Fruit fly (Drosophila melanogaster) whole organism, embryonic: ENCODE results near the gene Cpr92A.
A peak's percentile ranks its signal among the peaks of the same experiment; 100 is the strongest.

Source experiments
- Antp ChIP-seq: fragments of 200-800 bp; sonication (Bioruptor generic); optimal IDR thresholded peaks from 3 replicates; lab custom pipeline; 2016; ENCODE audit warnings: missing biosample characterization, missing genetic modification characterization
- CG10366 ChIP-seq: fragments of 200-800 bp; sonication (Bioruptor generic); IDR thresholded peaks from 2 replicates; pipeline ENCODE4 v1.3.6; 2022; ENCODE audit warnings: missing biosample characterization, missing genetic modification characterization
- CG10565 ChIP-seq: fragments of 200-800 bp; sonication (Bioruptor generic); optimal IDR thresholded peaks from 3 replicates; lab custom pipeline; 2016; ENCODE audit warnings: missing biosample characterization, mild to moderate bottlenecking, missing genetic modification characterization
- CG10979 ChIP-seq: fragments of 200-800 bp; sonication (Bioruptor generic); optimal IDR thresholded peaks from 2 replicates; lab custom pipeline; 2018; ENCODE audit warnings: missing biosample characterization, mild to moderate bottlenecking, missing genetic modification characterization, moderate library complexity
- CG11504 ChIP-seq: fragments of 200-800 bp; sonication (Bioruptor generic); optimal IDR thresholded peaks from 3 replicates; lab custom pipeline; 2019; ENCODE audit warnings: missing biosample characterization, mild to moderate bottlenecking, missing genetic modification characterization, moderate library complexity
- CG14441 ChIP-seq: fragments of 200-800 bp; sonication (Bioruptor generic); IDR thresholded peaks from 2 replicates; pipeline ENCODE4 v1.3.6; 2022; ENCODE audit warnings: missing biosample characterization, missing genetic modification characterization
- CG14710 ChIP-seq: fragments of 200-800 bp; sonication (Bioruptor generic); optimal IDR thresholded peaks from 3 replicates; lab custom pipeline; 2019; ENCODE audit warnings: missing biosample characterization, mild to moderate bottlenecking, missing genetic modification characterization, moderate library complexity
- CG14965 ChIP-seq: fragments of 200-800 bp; sonication (Bioruptor generic); optimal IDR thresholded peaks from 2 replicates; lab custom pipeline; 2016; ENCODE audit warnings: missing biosample characterization, missing genetic modification characterization, borderline replicate concordance
- CG2120 ChIP-seq: fragments of 200-800 bp; sonication (Bioruptor generic); optimal IDR thresholded peaks from 3 replicates; lab custom pipeline; 2016; ENCODE audit warnings: missing biosample characterization, missing genetic modification characterization
- CG30431 ChIP-seq: fragments of 200-800 bp; sonication (Bioruptor generic); optimal IDR thresholded peaks from 2 replicates; lab custom pipeline; 2017; ENCODE audit warnings: missing biosample characterization, missing genetic modification characterization
- CG3065 ChIP-seq: fragments of 200-800 bp; sonication (Bioruptor generic); optimal IDR thresholded peaks from 2 replicates; lab custom pipeline; 2016; ENCODE audit warnings: missing biosample characterization, missing genetic modification characterization
- CG6254 ChIP-seq: fragments of 200-800 bp; sonication (Bioruptor generic); optimal IDR thresholded peaks from 3 replicates; lab custom pipeline; 2017; ENCODE audit warnings: mild to moderate bottlenecking, missing biosample characterization, missing genetic modification reagents, missing genetic modification characterization
- CG6813 ChIP-seq: fragments of 200-800 bp; sonication (Bioruptor generic); optimal IDR thresholded peaks from 2 replicates; lab custom pipeline; 2017; ENCODE audit warnings: missing biosample characterization, missing genetic modification characterization, mild to moderate bottlenecking, moderate library complexity, missing genetic modification reagents
- CG7372 ChIP-seq: fragments of 200-800 bp; sonication (Bioruptor generic); IDR thresholded peaks from 2 replicates; pipeline ENCODE4 v1.3.6; 2022; ENCODE audit warnings: missing biosample characterization, missing genetic modification characterization
- CG7987 ChIP-seq: fragments of 200-800 bp; sonication (Bioruptor generic); optimal IDR thresholded peaks from 2 replicates; lab custom pipeline; 2018; ENCODE audit warnings: missing biosample characterization, mild to moderate bottlenecking, missing genetic modification characterization, moderate library complexity
- CG8290 ChIP-seq, 3 experiments: fragments of 200-800 bp; sonication (Bioruptor generic); optimal IDR thresholded peaks; 2 replicates each; lab custom pipeline; 2016 to 2019; ENCODE audit warnings: missing biosample characterization in 3 of 3, missing genetic modification characterization in 3 of 3, mild to moderate bottlenecking in 2 of 3, moderate library complexity in 1 of 3
- CG8478 ChIP-seq: fragments of >200 bp; optimal IDR thresholded peaks from 2 replicates; lab custom pipeline; 2018
- CG9797 ChIP-seq: fragments of 200-800 bp; sonication (Bioruptor generic); optimal IDR thresholded peaks from 3 replicates; lab custom pipeline; 2018; ENCODE audit warnings: missing biosample characterization, mild to moderate bottlenecking, missing genetic modification characterization
- CG9876 ChIP-seq: fragments of 200-800 bp; sonication (Bioruptor generic); optimal IDR thresholded peaks from 2 replicates; lab custom pipeline; 2016; ENCODE audit warnings: missing biosample characterization, missing genetic modification characterization
- Camta ChIP-seq: fragments of 200-800 bp; sonication (Bioruptor generic); optimal IDR thresholded peaks from 2 replicates; lab custom pipeline; 2016; ENCODE audit warnings: missing biosample characterization, missing genetic modification characterization
- ERR ChIP-seq: fragments of 200-800 bp; sonication (Bioruptor generic); optimal IDR thresholded peaks from 2 replicates; lab custom pipeline; 2016; ENCODE audit warnings: missing biosample characterization, missing genetic modification characterization
- Ets65A ChIP-seq: fragments of 200-800 bp; sonication (Bioruptor generic); peaks from one replicate; lab custom pipeline; 2016; ENCODE audit warnings: missing biosample characterization, missing genetic modification characterization
- Lim3 ChIP-seq: fragments of 200-800 bp; sonication (Bioruptor generic); IDR thresholded peaks from 2 replicates; pipeline ENCODE4 v1.3.6; 2022; ENCODE audit warnings: missing biosample characterization, missing genetic modification characterization
- Max ChIP-seq: fragments of 200-800 bp; sonication (Bioruptor generic); optimal IDR thresholded peaks from 2 replicates; lab custom pipeline; 2016; ENCODE audit warnings: missing biosample characterization, mild to moderate bottlenecking, missing genetic modification characterization
- Mes4 ChIP-seq: fragments of 200-800 bp; sonication (Bioruptor generic); optimal IDR thresholded peaks from 2 replicates; lab custom pipeline; 2016; ENCODE audit warnings: missing biosample characterization, missing genetic modification characterization
- Optix ChIP-seq: fragments of 200-800 bp; sonication (Bioruptor generic); IDR thresholded peaks from 3 replicates; pipeline ENCODE4 v1.3.6; 2022; ENCODE audit warnings: missing biosample characterization, missing genetic modification characterization
- Ssrp ChIP-seq: fragments of 200-800 bp; sonication (Bioruptor generic); optimal IDR thresholded peaks from 2 replicates; lab custom pipeline; 2018; ENCODE audit warnings: missing biosample characterization, mild to moderate bottlenecking, missing genetic modification characterization, moderate library complexity
- Stat92E ChIP-seq, 3 experiments: fragments of >200 bp in 2 of 3; fragments of 200-800 bp in 1 of 3; sonication (Bioruptor generic) in 1 of 3; optimal IDR thresholded peaks; 2 replicates each; lab custom pipeline; 2017 to 2019; ENCODE audit warnings: missing biosample characterization in 3 of 3, missing genetic modification characterization in 3 of 3, mild to moderate bottlenecking in 1 of 3, moderate library complexity in 1 of 3
- Tbp ChIP-seq: fragments of >200 bp; optimal IDR thresholded peaks from 2 replicates; lab custom pipeline; 2018; ENCODE audit warnings: missing biosample characterization, missing genetic modification characterization
- ato ChIP-seq: fragments of 200-800 bp; sonication (Bioruptor generic); IDR thresholded peaks from 2 replicates; pipeline ENCODE4 v1.3.6; 2022; ENCODE audit warnings: missing biosample characterization, missing genetic modification characterization; ENCODE audit not compliant: partially characterized antibody
- chn ChIP-seq: fragments of 200-800 bp; sonication (Bioruptor generic); optimal IDR thresholded peaks from 2 replicates; lab custom pipeline; 2016; ENCODE audit warnings: missing biosample characterization, missing genetic modification characterization
- crc ChIP-seq: fragments of 200-800 bp; sonication (Bioruptor generic); optimal IDR thresholded peaks from 2 replicates; lab custom pipeline; 2016; ENCODE audit warnings: missing biosample characterization, missing genetic modification characterization
- crol ChIP-seq: fragments of 200-800 bp; sonication (Bioruptor generic); IDR thresholded peaks from 2 replicates; pipeline ENCODE4 v1.3.6; 2022; ENCODE audit warnings: missing biosample characterization, missing genetic modification characterization
- crp ChIP-seq, 2 experiments: fragments of 200-800 bp; sonication (Bioruptor generic); optimal IDR thresholded peaks; 2 replicates in 1 of 2; 3 replicates in 1 of 2; lab custom pipeline; 2017; ENCODE audit warnings: missing biosample characterization in 2 of 2, missing genetic modification characterization in 2 of 2, mild to moderate bottlenecking in 1 of 2, moderate library complexity in 1 of 2
- dmrt11E ChIP-seq: fragments of 200-800 bp; sonication (Bioruptor generic); optimal IDR thresholded peaks from 3 replicates; lab custom pipeline; 2018; ENCODE audit warnings: missing biosample characterization, mild to moderate bottlenecking, missing genetic modification characterization, moderate library complexity
- fru ChIP-seq: fragments of >200 bp; optimal IDR thresholded peaks from 2 replicates; lab custom pipeline; 2017
- grau ChIP-seq: fragments of 200-800 bp; optimal IDR thresholded peaks from 3 replicates; lab custom pipeline; 2019; ENCODE audit warnings: missing biosample characterization, mild to moderate bottlenecking, missing genetic modification characterization, moderate library complexity
- gro ChIP-seq: fragments of 200-800 bp; sonication (Bioruptor generic); optimal IDR thresholded peaks from 2 replicates; lab custom pipeline; 2016; ENCODE audit warnings: missing biosample characterization, missing genetic modification characterization
- hb ChIP-seq: fragments of 200-800 bp; sonication (Bioruptor generic); IDR thresholded peaks from 3 replicates; pipeline ENCODE4 v1.3.6; 2022; ENCODE audit warnings: missing biosample characterization, missing genetic modification characterization; ENCODE audit not compliant: partially characterized antibody
- nau ChIP-seq: fragments of 200-800 bp; sonication (Bioruptor generic); optimal IDR thresholded peaks from 3 replicates; lab custom pipeline; 2017; ENCODE audit warnings: missing biosample characterization, mild to moderate bottlenecking, missing genetic modification characterization, missing genetic modification reagents
- pita ChIP-seq: fragments of 200-800 bp; sonication (Bioruptor generic); optimal IDR thresholded peaks from 2 replicates; lab custom pipeline; 2017; ENCODE audit warnings: missing biosample characterization, mild to moderate bottlenecking, missing genetic modification characterization
- repo ChIP-seq: fragments of 200-800 bp; sonication (Bioruptor generic); optimal IDR thresholded peaks from 2 replicates; lab custom pipeline; 2016; ENCODE audit warnings: missing biosample characterization, missing genetic modification characterization
- ro ChIP-seq: fragments of 200-800 bp; sonication (Bioruptor generic); IDR thresholded peaks from 2 replicates; pipeline ENCODE4 v1.3.6; 2022; ENCODE audit warnings: missing biosample characterization, missing genetic modification characterization
- scrt ChIP-seq: fragments of 200-800 bp; sonication (Bioruptor generic); optimal IDR thresholded peaks from 2 replicates; lab custom pipeline; 2018; ENCODE audit warnings: missing biosample characterization, mild to moderate bottlenecking, missing genetic modification characterization, moderate library complexity
- sd ChIP-seq: fragments of 200-800 bp; sonication (Bioruptor generic); optimal IDR thresholded peaks from 3 replicates; lab custom pipeline; 2018; ENCODE audit warnings: missing biosample characterization, mild to moderate bottlenecking, missing genetic modification characterization, moderate library complexity
- seq ChIP-seq: fragments of 200-800 bp; sonication (Bioruptor generic); IDR thresholded peaks from 2 replicates; pipeline ENCODE4 v1.3.6; 2022; ENCODE audit warnings: missing biosample characterization, missing genetic modification characterization
- sim ChIP-seq: fragments of 200-800 bp; sonication (Bioruptor generic); IDR thresholded peaks from 2 replicates; pipeline ENCODE4 v1.3.6; 2022; ENCODE audit warnings: missing biosample characterization, missing genetic modification characterization
- unc-4 ChIP-seq: fragments of 200-800 bp; sonication (Bioruptor generic); IDR thresholded peaks from 2 replicates; pipeline ENCODE4 v1.3.6; 2022; ENCODE audit warnings: missing biosample characterization, missing genetic modification characterization; ENCODE audit not compliant: partially characterized antibody
- vvl ChIP-seq: fragments of 200-800 bp; sonication (Bioruptor generic); IDR thresholded peaks from 2 replicates; pipeline ENCODE4 v1.3.6; 2022; ENCODE audit warnings: missing biosample characterization, missing genetic modification characterization
- zfh2 ChIP-seq: fragments of 200-800 bp; sonication (Bioruptor generic); optimal IDR thresholded peaks from 2 replicates; lab custom pipeline; 2016; ENCODE audit warnings: missing biosample characterization, missing genetic modification characterization

The Cpr92A gene

DNA sequence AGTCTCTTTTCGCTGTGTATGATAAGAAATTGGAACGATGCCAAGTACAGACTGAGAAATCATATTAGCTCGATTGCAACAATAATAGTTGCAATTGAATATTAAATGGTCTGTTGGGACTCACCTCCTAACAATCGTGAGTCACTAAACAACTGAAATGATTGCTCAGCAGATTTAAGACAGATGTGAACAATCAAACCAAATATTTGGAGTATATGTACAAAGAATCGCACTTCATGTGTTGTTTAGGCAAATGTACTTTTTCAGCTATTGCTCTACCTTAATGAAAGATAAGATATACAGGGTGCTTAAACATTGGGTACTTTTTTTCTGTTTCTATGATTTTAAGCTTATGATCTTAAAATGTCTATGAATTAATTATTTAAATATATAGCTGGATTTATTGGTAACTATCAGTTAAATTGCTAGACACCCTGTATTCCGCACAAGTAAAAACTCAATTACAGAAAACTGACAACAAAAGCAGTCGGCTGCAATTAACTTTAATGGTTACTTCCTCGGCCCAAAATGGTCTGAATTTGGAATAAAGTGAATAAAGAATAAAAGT lies 42.8 kb upstream of the Cpr92A start (continued):
- no peak for TF ChIP-seq Stat92E (GFP tag; optimal IDR thresholded peaks at IDR 0.05; lab: Kevin White, UChicago)
- no peak for TF ChIP-seq pita (GFP tag; lab: Kevin White, UChicago)
- TF ChIP-seq CG9876 (GFP tag; lab: Kevin White, UChicago) = no peak
- peak; percentile 90 for TF ChIP-seq grau (tag; lab: Kevin White, UChicago)
- TF ChIP-seq Mes4 (GFP tag; lab: Kevin White, UChicago) = peak; percentile 19
- no peak for TF ChIP-seq CG30431 (GFP tag; lab: Kevin White, UChicago)
- TF ChIP-seq CG6254 (GFP tag; lab: Kevin White, UChicago) = peak; percentile 84
- peak; percentile 27 for TF ChIP-seq CG3065
- no peak for TF ChIP-seq crp (GFP tag; optimal IDR thresholded peaks at IDR 0.05; lab: Kevin White, UChicago)
- TF ChIP-seq CG7372 (GFP tag; lab: Robert Waterston, UW) = peak; percentile 82
- TF ChIP-seq Lim3 (GFP tag; lab: Robert Waterston, UW) = 0 out of 2 replicates have a peak, but pooled peaks have one; percentile 51
- peak; percentile 85 for TF ChIP-seq CG6813 (GFP tag; lab: Kevin White, UChicago)
- TF ChIP-seq Antp = peak; percentile 30
- TF ChIP-seq Camta (GFP tag; lab: Kevin White, UChicago) = peak; percentile 56
- no peak for TF ChIP-seq crol (GFP tag; lab: Robert Waterston, UW)
- no peak for TF ChIP-seq Tbp (GFP tag; lab: Kevin White, UChicago)
- TF ChIP-seq scrt (GFP tag; lab: Kevin White, UChicago) = peak; percentile 64
- peak; percentile 31 for TF ChIP-seq ERR (GFP tag; lab: Kevin White, UChicago)
- TF ChIP-seq chn = no peak
- TF ChIP-seq CG14441 (GFP tag; lab: Robert Waterston, UW) = peak; percentile 91
- no peak for TF ChIP-seq CG8478
- TF ChIP-seq dmrt11E = peak; percentile 82
- peak; percentile 92 for TF ChIP-seq seq (GFP tag; lab: Robert Waterston, UW)
- TF ChIP-seq Ets65A = peak; percentile 76
- peak; percentile 40 for TF ChIP-seq zfh2 (GFP tag; lab: Kevin White, UChicago)
- TF ChIP-seq crc (GFP tag; lab: Kevin White, UChicago) = peak; percentile 46
- TF ChIP-seq CG11504 (tag; lab: Kevin White, UChicago) = peak; percentile 92
- no peak for TF ChIP-seq hb
- peak; percentile 57; the same call in 1 of the 2 replicates for TF ChIP-seq sim (GFP tag; lab: Robert Waterston, UW)
- peak; percentile 95 for TF ChIP-seq CG10366 (GFP tag; lab: Robert Waterston, UW)
- peak; percentile 66 for TF ChIP-seq gro (GFP tag; lab: Kevin White, UChicago)
- no peak for TF ChIP-seq CG14965 (GFP tag; lab: Kevin White, UChicago)
- TF ChIP-seq CG10979 (tag; lab: Kevin White, UChicago) = peak; percentile 88
- TF ChIP-seq repo = no peak
- peak; percentile 44; the same call in 1 of the 2 replicates for TF ChIP-seq ro
- TF ChIP-seq CG7987 (GFP tag; lab: Kevin White, UChicago) = peak; percentile 51
- TF ChIP-seq vvl = peak; percentile 95
- no peak for TF ChIP-seq CG8290 (GFP tag; optimal IDR thresholded peaks at IDR 0.05; lab: Kevin White, UChicago)
- peak; percentile 24 to 51 for TF ChIP-seq CG8290 (tag; optimal IDR thresholded peaks at IDR 0.05; lab: Kevin White, UChicago)
- no peak for TF ChIP-seq CG9797 (GFP tag; lab: Kevin White, UChicago)
- no peak for TF ChIP-seq fru (lab: Kevin White, UChicago)
- TF ChIP-seq Ssrp (tag; lab: Kevin White, UChicago) = peak; percentile 83
- TF ChIP-seq Optix (GFP tag; lab: Robert Waterston, UW) = no peak
- TF ChIP-seq CG2120 (GFP tag; lab: Kevin White, UChicago) = peak; percentile 78
- no peak for TF ChIP-seq unc-4
- peak; percentile 58 for TF ChIP-seq Max (GFP tag; lab: Kevin White, UChicago)
- TF ChIP-seq ato = no peak
- peak; percentile 79 for TF ChIP-seq CG14710 (tag; lab: Kevin White, UChicago)
- peak; percentile 66 for TF ChIP-seq nau
- TF ChIP-seq CG10565 = peak; percentile 9
- peak; percentile 47 for TF ChIP-seq sd (tag; lab: Kevin White, UChicago)
